Fruit fly (Drosophila melanogaster) whole organism, embryonic: ENCODE measurements around the gene Taf6.

Experiments used
- Antp ChIP-seq: fragments of 200-800 bp; sonication (Bioruptor generic); optimal IDR thresholded peaks from 3 replicates; lab custom pipeline; 2016; ENCODE audit warnings: missing biosample characterization, missing genetic modification characterization
- CG11504 ChIP-seq: fragments of 200-800 bp; sonication (Bioruptor generic); optimal IDR thresholded peaks from 3 replicates; lab custom pipeline; 2019; ENCODE audit warnings: missing biosample characterization, mild to moderate bottlenecking, missing genetic modification characterization, moderate library complexity
- CG12236 ChIP-seq: fragments of 200-800 bp; sonication (Bioruptor generic); optimal IDR thresholded peaks from 2 replicates; lab custom pipeline; 2016; ENCODE audit warnings: missing biosample characterization, missing genetic modification characterization
- CG12391 ChIP-seq: fragments of 200-800 bp; sonication (Bioruptor generic); optimal IDR thresholded peaks from 3 replicates; lab custom pipeline; 2018; ENCODE audit warnings: missing biosample characterization, mild to moderate bottlenecking, missing genetic modification characterization, moderate library complexity
- CG12769 ChIP-seq: fragments of 200-800 bp; sonication (Bioruptor generic); optimal IDR thresholded peaks from 2 replicates; lab custom pipeline; 2019; ENCODE audit warnings: missing biosample characterization, mild to moderate bottlenecking, missing genetic modification characterization, moderate library complexity
- CG13296 ChIP-seq: fragments of 200-800 bp; sonication (Bioruptor generic); optimal IDR thresholded peaks from 3 replicates; lab custom pipeline; 2018; ENCODE audit warnings: missing biosample characterization, mild to moderate bottlenecking, missing genetic modification characterization
- CG15073 ChIP-seq: fragments of 200-800 bp; sonication (Bioruptor generic); optimal IDR thresholded peaks from 2 replicates; lab custom pipeline; 2016; ENCODE audit warnings: missing biosample characterization, missing genetic modification characterization
- CG1647 ChIP-seq: fragments of 200-800 bp; sonication (Bioruptor generic); optimal IDR thresholded peaks from 3 replicates; lab custom pipeline; 2016; ENCODE audit warnings: missing biosample characterization, missing genetic modification characterization
- CG18764 ChIP-seq: fragments of 200-800 bp; sonication (Bioruptor generic); optimal IDR thresholded peaks from 3 replicates; lab custom pipeline; 2016; ENCODE audit warnings: missing biosample characterization, missing genetic modification characterization
- CG2889 ChIP-seq: fragments of 200-800 bp; sonication (Bioruptor generic); IDR thresholded peaks from 3 replicates; pipeline ENCODE4 v1.3.6; 2022; ENCODE audit warnings: missing biosample characterization, missing genetic modification characterization
- CG31388 ChIP-seq: fragments of 200-800 bp; sonication (Bioruptor generic); optimal IDR thresholded peaks from 2 replicates; lab custom pipeline; 2016; ENCODE audit warnings: missing biosample characterization, missing genetic modification characterization
- CG4282 ChIP-seq: fragments of 200-800 bp; sonication (Bioruptor generic); optimal IDR thresholded peaks from 2 replicates; lab custom pipeline; 2016; ENCODE audit warnings: missing biosample characterization, missing genetic modification characterization
- CG43689 ChIP-seq: fragments of 200-800 bp; sonication (Bioruptor generic); IDR thresholded peaks from 2 replicates; pipeline ENCODE4 v1.3.6; 2022; ENCODE audit warnings: missing biosample characterization, missing genetic modification characterization
- CG6175 ChIP-seq: fragments of 200-800 bp; sonication (Bioruptor generic); IDR thresholded peaks from 3 replicates; pipeline ENCODE4 v1.3.6; 2022; ENCODE audit warnings: missing biosample characterization, missing genetic modification characterization
- CG6254 ChIP-seq: fragments of 200-800 bp; sonication (Bioruptor generic); optimal IDR thresholded peaks from 3 replicates; lab custom pipeline; 2017; ENCODE audit warnings: mild to moderate bottlenecking, missing biosample characterization, missing genetic modification reagents, missing genetic modification characterization
- CG6813 ChIP-seq: fragments of 200-800 bp; sonication (Bioruptor generic); optimal IDR thresholded peaks from 2 replicates; lab custom pipeline; 2017; ENCODE audit warnings: missing biosample characterization, missing genetic modification characterization, mild to moderate bottlenecking, moderate library complexity, missing genetic modification reagents
- CG7271 ChIP-seq: fragments of 200-800 bp; sonication (Bioruptor generic); optimal IDR thresholded peaks from 2 replicates; lab custom pipeline; 2018; ENCODE audit warnings: missing biosample characterization, mild to moderate bottlenecking, missing genetic modification characterization, moderate library complexity
- CG7357 ChIP-seq: fragments of 200-800 bp; sonication (Bioruptor generic); IDR thresholded peaks from 3 replicates; pipeline ENCODE4 v1.3.6; 2022; ENCODE audit warnings: missing biosample characterization, missing genetic modification characterization
- CG7372 ChIP-seq: fragments of 200-800 bp; sonication (Bioruptor generic); IDR thresholded peaks from 2 replicates; pipeline ENCODE4 v1.3.6; 2022; ENCODE audit warnings: missing biosample characterization, missing genetic modification characterization
- CG7556 ChIP-seq: fragments of 200-800 bp; sonication (Bioruptor generic); optimal IDR thresholded peaks from 2 replicates; lab custom pipeline; 2017; ENCODE audit warnings: missing biosample characterization, mild to moderate bottlenecking, missing genetic modification characterization
- CG7928 ChIP-seq: fragments of 200-800 bp; sonication (Bioruptor generic); optimal IDR thresholded peaks from 2 replicates; lab custom pipeline; 2017; ENCODE audit warnings: missing biosample characterization, mild to moderate bottlenecking, missing genetic modification characterization
- CG8089 ChIP-seq: fragments of 200-800 bp; sonication (Bioruptor generic); optimal IDR thresholded peaks from 3 replicates; lab custom pipeline; 2016; ENCODE audit warnings: missing biosample characterization, missing genetic modification characterization
- Deaf1 ChIP-seq: fragments of 200-800 bp; optimal IDR thresholded peaks from 3 replicates; lab custom pipeline; 2019; ENCODE audit warnings: missing biosample characterization, mild to moderate bottlenecking, missing genetic modification characterization, moderate library complexity
- H15 ChIP-seq: fragments of 200-800 bp; sonication (Bioruptor generic); IDR thresholded peaks from 3 replicates; pipeline ENCODE4 v1.3.6; 2022; ENCODE audit warnings: missing biosample characterization, missing genetic modification characterization
- HLH4C ChIP-seq: fragments of 200-800 bp; sonication (Bioruptor generic); IDR thresholded peaks from 3 replicates; pipeline ENCODE4 v1.3.6; 2022; ENCODE audit warnings: missing biosample characterization, missing genetic modification characterization; ENCODE audit not compliant: partially characterized antibody
- HLH54F ChIP-seq: fragments of 200-800 bp; sonication (Bioruptor generic); optimal IDR thresholded peaks from 3 replicates; lab custom pipeline; 2016; ENCODE audit warnings: missing biosample characterization, missing genetic modification characterization
- Hmr ChIP-seq: fragments of 200-800 bp; sonication (Bioruptor generic); optimal IDR thresholded peaks from 3 replicates; lab custom pipeline; 2017; ENCODE audit warnings: mild to moderate bottlenecking, missing biosample characterization, missing genetic modification reagents, missing genetic modification characterization
- Hsf ChIP-seq: fragments of 200-800 bp; sonication (Bioruptor generic); optimal IDR thresholded peaks from 3 replicates; lab custom pipeline; 2016; ENCODE audit warnings: missing biosample characterization, missing genetic modification characterization
- Lpt ChIP-seq: fragments of >200 bp; optimal IDR thresholded peaks from 2 replicates; lab custom pipeline; 2018; ENCODE audit warnings: missing biosample characterization, missing genetic modification characterization
- NC2α ChIP-seq: fragments of 200-800 bp; sonication (Bioruptor generic); optimal IDR thresholded peaks from 2 replicates; lab custom pipeline; 2016; ENCODE audit warnings: missing biosample characterization, missing genetic modification characterization
- Oli ChIP-seq: fragments of 200-800 bp; sonication (Bioruptor generic); optimal IDR thresholded peaks from 2 replicates; lab custom pipeline; 2018; ENCODE audit warnings: missing biosample characterization, mild to moderate bottlenecking, missing genetic modification characterization, moderate library complexity
- Optix ChIP-seq: fragments of 200-800 bp; sonication (Bioruptor generic); IDR thresholded peaks from 3 replicates; pipeline ENCODE4 v1.3.6; 2022; ENCODE audit warnings: missing biosample characterization, missing genetic modification characterization
- ase ChIP-seq: fragments of 200-800 bp; sonication (Bioruptor generic); IDR thresholded peaks from 3 replicates; pipeline ENCODE4 v1.3.6; 2022; ENCODE audit warnings: missing biosample characterization, missing genetic modification characterization
- bcd ChIP-seq: fragments of 200-800 bp; sonication (Bioruptor generic); optimal IDR thresholded peaks from 2 replicates; lab custom pipeline; 2017; ENCODE audit warnings: missing biosample characterization, mild to moderate bottlenecking, missing genetic modification characterization
- btn ChIP-seq: fragments of 200-800 bp; sonication (Bioruptor generic); optimal IDR thresholded peaks from 2 replicates; lab custom pipeline; 2016; ENCODE audit warnings: missing biosample characterization, missing genetic modification characterization
- chn ChIP-seq: fragments of 200-800 bp; sonication (Bioruptor generic); optimal IDR thresholded peaks from 2 replicates; lab custom pipeline; 2016; ENCODE audit warnings: missing biosample characterization, missing genetic modification characterization
- crc ChIP-seq: fragments of 200-800 bp; sonication (Bioruptor generic); optimal IDR thresholded peaks from 2 replicates; lab custom pipeline; 2016; ENCODE audit warnings: missing biosample characterization, missing genetic modification characterization
- cwo ChIP-seq: fragments of 200-800 bp; sonication (Bioruptor generic); optimal IDR thresholded peaks from 3 replicates; lab custom pipeline; 2017; ENCODE audit warnings: missing biosample characterization, missing genetic modification characterization, mild to moderate bottlenecking, moderate library complexity, missing genetic modification reagents
- en ChIP-seq: fragments of 200-800 bp; sonication (Bioruptor generic); optimal IDR thresholded peaks from 2 replicates; lab custom pipeline; 2016; ENCODE audit warnings: missing biosample characterization, missing genetic modification characterization
- exex ChIP-seq: fragments of 200-800 bp; sonication (Bioruptor generic); optimal IDR thresholded peaks from 4 replicates; lab custom pipeline; 2018; ENCODE audit warnings: missing biosample characterization, mild to moderate bottlenecking, missing genetic modification characterization, moderate library complexity
- fu2 ChIP-seq: fragments of 200-800 bp; sonication (Bioruptor generic); optimal IDR thresholded peaks from 2 replicates; lab custom pipeline; 2016; ENCODE audit warnings: missing biosample characterization, missing genetic modification characterization
- her ChIP-seq: fragments of 200-800 bp; sonication (Bioruptor generic); optimal IDR thresholded peaks from 2 replicates; lab custom pipeline; 2016; ENCODE audit warnings: missing biosample characterization, missing genetic modification characterization
- lilli ChIP-seq: fragments of 200-800 bp; sonication (Bioruptor generic); optimal IDR thresholded peaks from 3 replicates; lab custom pipeline; 2016; ENCODE audit warnings: missing biosample characterization, missing genetic modification characterization
- rib ChIP-seq: fragments of 200-800 bp; sonication (Bioruptor generic); IDR thresholded peaks from 2 replicates; pipeline ENCODE4 v1.3.6; 2022; ENCODE audit warnings: missing biosample characterization, missing genetic modification characterization
- schlank ChIP-seq: fragments of 200-800 bp; sonication (Bioruptor generic); optimal IDR thresholded peaks from 2 replicates; lab custom pipeline; 2018; ENCODE audit warnings: missing biosample characterization, mild to moderate bottlenecking, missing genetic modification characterization
- slbo ChIP-seq: fragments of 200-800 bp; sonication (Bioruptor generic); IDR thresholded peaks from 2 replicates; pipeline ENCODE4 v1.3.6; 2022; ENCODE audit warnings: missing biosample characterization, missing genetic modification characterization
- toy ChIP-seq: fragments of 200-800 bp; sonication (Bioruptor generic); IDR thresholded peaks from 2 replicates; pipeline ENCODE4 v1.3.6; 2022; ENCODE audit warnings: missing biosample characterization, missing genetic modification characterization
- ttk ChIP-seq: fragments of 200-800 bp; sonication (Bioruptor generic); IDR thresholded peaks from 2 replicates; pipeline ENCODE4 v2.1.2; 2022; ENCODE audit warnings: missing biosample characterization, missing genetic modification characterization
- zen ChIP-seq: fragments of 200-800 bp; sonication (Bioruptor generic); optimal IDR thresholded peaks from 3 replicates; lab custom pipeline; 2018; ENCODE audit warnings: missing biosample characterization, mild to moderate bottlenecking, missing genetic modification characterization, moderate library complexity

Taf6 gene

DNA sequence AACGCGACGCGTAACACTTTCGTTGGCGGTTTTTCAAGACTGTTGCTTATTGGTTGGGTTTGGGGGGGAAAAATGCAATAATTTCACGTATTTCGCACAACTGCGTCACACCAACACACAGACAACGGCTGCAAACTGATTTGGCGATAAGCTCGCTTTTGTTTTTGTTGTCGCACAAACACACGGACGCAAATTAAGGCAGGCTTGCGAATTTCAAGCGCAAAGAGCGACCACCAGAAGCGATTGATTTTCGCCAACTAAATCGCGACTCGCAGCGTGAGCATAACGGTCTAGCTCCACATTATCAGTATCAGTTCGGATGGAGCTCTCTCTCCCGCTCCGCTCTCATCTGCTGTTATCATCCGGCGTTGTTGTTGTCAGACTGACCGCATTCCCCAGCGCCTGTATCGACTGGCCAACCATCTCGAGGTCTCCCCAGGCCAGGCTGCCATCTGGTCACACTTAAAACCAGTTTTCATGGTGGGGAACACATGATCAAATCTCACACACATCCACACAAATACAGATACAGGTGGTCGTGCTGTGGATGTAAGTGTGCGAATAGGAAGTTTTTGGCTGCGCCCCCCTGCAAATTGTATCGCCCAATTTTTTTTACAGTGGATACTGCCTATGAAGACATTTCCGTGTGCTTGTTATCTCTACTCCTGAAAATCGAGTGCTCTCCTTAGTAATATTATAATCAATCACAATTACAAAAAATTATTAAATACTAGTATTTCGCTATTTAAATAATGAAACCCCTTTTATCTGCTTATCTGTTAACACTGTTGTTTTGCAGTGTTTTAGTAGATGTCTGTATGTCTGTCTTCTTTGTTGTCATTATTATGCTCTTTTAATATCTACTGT lies 34.1 kb downstream of the Taf6 start (continued):
- peak; percentile 69 for TF ChIP-seq Hmr (GFP tag; lab: Kevin White, UChicago)
- peak; percentile 44 for TF ChIP-seq exex (tag; lab: Kevin White, UChicago)
- TF ChIP-seq Antp (GFP tag; lab: Kevin White, UChicago) = no peak
- TF ChIP-seq ttk = peak; percentile 63
- TF ChIP-seq fu2 (GFP tag; lab: Kevin White, UChicago) = peak; percentile 14
- TF ChIP-seq CG18764 = no peak
- TF ChIP-seq CG15073 (GFP tag; lab: Kevin White, UChicago) = no peak
- TF ChIP-seq CG12391 (tag; lab: Kevin White, UChicago) = peak; percentile 63
- TF ChIP-seq crc (GFP tag; lab: Kevin White, UChicago) = no peak
- no peak for TF ChIP-seq CG31388 (GFP tag; lab: Kevin White, UChicago)
- TF ChIP-seq CG7372 (GFP tag; lab: Robert Waterston, UW) = peak; percentile 56; the same call in 1 of the 2 replicates
- TF ChIP-seq CG13296 (GFP tag; lab: Kevin White, UChicago) = peak; percentile 57
- TF ChIP-seq Lpt (GFP tag; lab: Kevin White, UChicago) = no peak
- TF ChIP-seq CG1647 (GFP tag; lab: Kevin White, UChicago) = peak; percentile 12
- TF ChIP-seq HLH54F (GFP tag; lab: Kevin White, UChicago) = peak; percentile 60
- TF ChIP-seq CG7271 (tag; lab: Kevin White, UChicago) = no peak
- TF ChIP-seq CG6813 (GFP tag; lab: Kevin White, UChicago) = peak; percentile 39
- peak; percentile 14 for TF ChIP-seq Deaf1 (tag; lab: Kevin White, UChicago)
- peak; percentile 79 for TF ChIP-seq lilli (GFP tag; lab: Kevin White, UChicago)
- TF ChIP-seq toy (GFP tag; lab: Robert Waterston, UW) = peak; percentile 26; the same call in 1 of the 2 replicates
- TF ChIP-seq en (GFP tag; lab: Kevin White, UChicago) = no peak
- peak; percentile 44 for TF ChIP-seq schlank (tag; lab: Kevin White, UChicago)
- TF ChIP-seq CG4282 = no peak
- no peak for TF ChIP-seq Oli (tag; lab: Kevin White, UChicago)
- TF ChIP-seq CG6175 (GFP tag; lab: Robert Waterston, UW) = peak; percentile 64; the same call in 2 of the 3 replicates
- peak; percentile 85 for TF ChIP-seq cwo
- TF ChIP-seq H15 (GFP tag; lab: Robert Waterston, UW) = no peak
- TF ChIP-seq slbo (GFP tag; lab: Robert Waterston, UW) = peak; percentile 90
- peak; percentile 35 for TF ChIP-seq CG7928 (GFP tag; lab: Kevin White, UChicago)
- TF ChIP-seq chn (GFP tag; lab: Kevin White, UChicago) = peak; percentile 19
- peak; percentile 80 for TF ChIP-seq CG12769 (tag; lab: Kevin White, UChicago)
- TF ChIP-seq HLH4C = no peak
- TF ChIP-seq CG8089 (GFP tag; lab: Kevin White, UChicago) = no peak
- peak; percentile 21 for TF ChIP-seq her
- TF ChIP-seq CG43689 (GFP tag; lab: Robert Waterston, UW) = no peak
- peak; percentile 64 for TF ChIP-seq CG11504 (tag; lab: Kevin White, UChicago)
- TF ChIP-seq ase (GFP tag; lab: Robert Waterston, UW) = no peak; the same call in 2 of the 3 replicates
- no peak for TF ChIP-seq CG6254 (GFP tag; lab: Kevin White, UChicago)
- peak; percentile 53; the same call in 1 of the 3 replicates for TF ChIP-seq CG2889 (GFP tag; lab: Robert Waterston, UW)
- TF ChIP-seq rib = peak; percentile 74
- TF ChIP-seq CG12236 = no peak
- peak; percentile 37; the same call in 2 of the 3 replicates for TF ChIP-seq CG7357 (GFP tag; lab: Robert Waterston, UW)
- peak; percentile 65 for TF ChIP-seq Hsf (GFP tag; lab: Kevin White, UChicago)
- peak; percentile 47 for TF ChIP-seq bcd (GFP tag; lab: Kevin White, UChicago)
- peak; percentile 42 for TF ChIP-seq CG7556
- TF ChIP-seq btn (GFP tag; lab: Kevin White, UChicago) = no peak
- no peak for TF ChIP-seq NC2α (GFP tag; lab: Kevin White, UChicago)
- no peak for TF ChIP-seq zen (tag; lab: Kevin White, UChicago)
- no peak for TF ChIP-seq Optix (GFP tag; lab: Robert Waterston, UW)
